Worm (Caenorhabditis elegans) whole organism, young adult: ENCODE data around the gene R09A8.5.

ENCODE experiments used
- B0019.2 ChIP-seq: fragments of 200-800 bp; sonication (Bioruptor generic); conservative IDR thresholded peaks from 2 replicates; pipeline ENCODE4 v1.3.6; 2022; ENCODE audit warnings: missing genetic modification reagents, missing genetic modification characterization, missing compliant biosample characterization
- B0035.1 ChIP-seq: sonication (generic microtip); optimal IDR thresholded peaks from 2 replicates; lab custom pipeline; 2016; ENCODE audit warnings: missing genetic modification characterization, mild to moderate bottlenecking, missing compliant biosample characterization, missing genotype, missing genetic modification reagents
- B0261.1 ChIP-seq: sonication (generic microtip); optimal IDR thresholded peaks from 2 replicates; lab custom pipeline; 2016; ENCODE audit warnings: mild to moderate bottlenecking, missing genetic modification characterization, moderate library complexity, missing compliant biosample characterization
- C17E4.6 ChIP-seq: fragments of 200-800 bp; sonication (Bioruptor generic); IDR thresholded peaks from 2 replicates; pipeline ENCODE4 v1.3.6; 2022; ENCODE audit warnings: missing genetic modification reagents, missing genetic modification characterization, missing compliant biosample characterization
- D2030.7 ChIP-seq: fragments of 200-800 bp; sonication (Bioruptor generic); IDR thresholded peaks from 2 replicates; pipeline ENCODE4 v1.3.6; 2022; ENCODE audit warnings: missing genetic modification reagents, missing genetic modification characterization, missing compliant biosample characterization
- F10E7.11 ChIP-seq: sonication (generic microtip); optimal IDR thresholded peaks from 2 replicates; lab custom pipeline; 2017; ENCODE audit warnings: mild to moderate bottlenecking, missing genetic modification characterization, moderate library complexity, missing compliant biosample characterization
- F22D6.2 ChIP-seq: sonication (generic microtip); optimal IDR thresholded peaks from 2 replicates; lab custom pipeline; 2016; ENCODE audit warnings: mild to moderate bottlenecking, missing genetic modification characterization, missing compliant biosample characterization
- F23B12.7 ChIP-seq: sonication (generic microtip); optimal IDR thresholded peaks from 2 replicates; lab custom pipeline; 2017; ENCODE audit warnings: missing genetic modification characterization, mild to moderate bottlenecking, missing compliant biosample characterization, antibody characterized with exemption, moderate library complexity; ENCODE audit not compliant: insufficient read depth
- F52B5.7 ChIP-seq: sonication (generic microtip); optimal IDR thresholded peaks from 2 replicates; lab custom pipeline; 2016; ENCODE audit warnings: mild to moderate bottlenecking, missing genetic modification characterization, missing compliant biosample characterization
- F55B11.4 ChIP-seq: sonication (generic microtip); optimal IDR thresholded peaks from 2 replicates; lab custom pipeline; 2016; ENCODE audit warnings: missing compliant biosample characterization, missing genetic modification characterization, borderline replicate concordance; ENCODE audit not compliant: insufficient read depth
- F57C9.4 ChIP-seq: sonication (generic microtip); optimal IDR thresholded peaks from 2 replicates; lab custom pipeline; 2017; ENCODE audit warnings: mild to moderate bottlenecking, missing genetic modification characterization, missing compliant biosample characterization
- K11D2.4 ChIP-seq: fragments of 200-800 bp; sonication (Bioruptor generic); IDR thresholded peaks from 2 replicates; pipeline ENCODE4 v1.3.6; 2022; ENCODE audit warnings: missing genetic modification reagents, missing genetic modification characterization, missing compliant biosample characterization
- T07F8.4 ChIP-seq: sonication (generic microtip); optimal IDR thresholded peaks from 2 replicates; lab custom pipeline; 2016; ENCODE audit warnings: mild to moderate bottlenecking, missing genetic modification characterization, moderate library complexity, missing compliant biosample characterization
- Y53G8AR.9 ChIP-seq: fragments of 200-800 bp; sonication (Bioruptor generic); conservative IDR thresholded peaks from 2 replicates; pipeline ENCODE4 v1.3.6; 2022; ENCODE audit warnings: missing genetic modification reagents, missing genetic modification characterization, missing compliant biosample characterization
- ZK185.1 ChIP-seq: sonication (generic microtip); optimal IDR thresholded peaks from 2 replicates; lab custom pipeline; 2016; ENCODE audit warnings: mild to moderate bottlenecking, missing genetic modification characterization, missing compliant biosample characterization; ENCODE audit not compliant: poor library complexity, severe bottlenecking
- akir-1 ChIP-seq: fragments of 200-800 bp; sonication (Bioruptor generic); optimal IDR thresholded peaks from 2 replicates; lab custom pipeline; 2018; ENCODE audit warnings: mild to moderate bottlenecking, missing genetic modification characterization, moderate library complexity, missing compliant biosample characterization
- aptf-2 ChIP-seq: fragments of 200-800 bp; sonication (Bioruptor generic); conservative IDR thresholded peaks from 2 replicates; pipeline ENCODE4 v1.3.6; 2022; ENCODE audit warnings: missing genetic modification reagents, missing genetic modification characterization, missing compliant biosample characterization
- aptf-3 ChIP-seq: fragments of 200-800 bp; sonication (Bioruptor generic); IDR thresholded peaks from 2 replicates; pipeline ENCODE4 v1.3.6; 2022; ENCODE audit warnings: missing genetic modification characterization, missing compliant biosample characterization
- atf-7 ChIP-seq: sonication (generic microtip); optimal IDR thresholded peaks from 2 replicates; lab custom pipeline; 2017; ENCODE audit warnings: mild to moderate bottlenecking, missing genetic modification characterization, missing compliant biosample characterization
- attf-5 ChIP-seq: fragments of 200-800 bp; sonication (Bioruptor generic); optimal IDR thresholded peaks from 2 replicates; lab custom pipeline; 2018; ENCODE audit warnings: mild to moderate bottlenecking, missing genetic modification characterization, missing compliant biosample characterization
- cebp-1 ChIP-seq, 2 experiments: fragments of 200-800 bp in 1 of 2; sonication (Bioruptor generic) in 1 of 2; sonication (generic microtip) in 1 of 2; IDR thresholded peaks in 1 of 2; optimal IDR thresholded peaks in 1 of 2; 2 replicates each; pipeline versions ENCODE4 v1.3.6 to Lab custom; 2017 to 2022; ENCODE audit warnings: missing compliant biosample characterization in 2 of 2, missing genetic modification characterization in 2 of 2, mild to moderate bottlenecking in 1 of 2, missing genetic modification reagents in 1 of 2, moderate library complexity in 1 of 2
- ceh-27 ChIP-seq: fragments of 200-800 bp; sonication (Bioruptor generic); optimal IDR thresholded peaks from 2 replicates; lab custom pipeline; 2018; ENCODE audit warnings: mild to moderate bottlenecking, missing genetic modification characterization, moderate library complexity, missing compliant biosample characterization
- ceh-40 ChIP-seq: fragments of 200-800 bp; sonication (Bioruptor generic); IDR thresholded peaks from 2 replicates; pipeline ENCODE4 v1.3.6; 2022; ENCODE audit warnings: missing genetic modification characterization, missing compliant biosample characterization
- ceh-91 ChIP-seq: fragments of 200-800 bp; sonication (Bioruptor generic); IDR thresholded peaks from 2 replicates; pipeline ENCODE4 v1.3.6; 2022; ENCODE audit warnings: missing genetic modification reagents, missing genetic modification characterization, missing compliant biosample characterization
- hlh-12 ChIP-seq: sonication (generic microtip); optimal IDR thresholded peaks from 2 replicates; lab custom pipeline; 2016; ENCODE audit warnings: missing genetic modification characterization, missing compliant biosample characterization
- hrde-1 ChIP-seq: sonication (generic microtip); optimal IDR thresholded peaks from 2 replicates; lab custom pipeline; 2016; ENCODE audit warnings: missing genetic modification characterization, mild to moderate bottlenecking, missing compliant biosample characterization, moderate library complexity, missing genotype, missing genetic modification reagents, borderline replicate concordance
- hsf-1 ChIP-seq: fragments of 200-800 bp; sonication (Bioruptor generic); IDR thresholded peaks from 2 replicates; pipeline ENCODE4 v1.3.6; 2022; ENCODE audit warnings: missing genetic modification reagents, missing genetic modification characterization, missing compliant biosample characterization
- lin-40 ChIP-seq: sonication (generic microtip); optimal IDR thresholded peaks from 2 replicates; lab custom pipeline; 2016; ENCODE audit warnings: missing genetic modification characterization, mild to moderate bottlenecking, missing compliant biosample characterization, missing genotype, missing genetic modification reagents
- lin-54 ChIP-seq: fragments of 200-800 bp; sonication (Bioruptor generic); optimal IDR thresholded peaks from 2 replicates; lab custom pipeline; 2018; ENCODE audit warnings: mild to moderate bottlenecking, missing genetic modification characterization, missing compliant biosample characterization
- lir-1 ChIP-seq: fragments of 200-800 bp; sonication (Bioruptor generic); conservative IDR thresholded peaks from 2 replicates; pipeline ENCODE4 v1.3.6; 2022; ENCODE audit warnings: missing genetic modification reagents, missing genetic modification characterization, missing compliant biosample characterization
- mes-4 ChIP-seq: sonication (generic microtip); optimal IDR thresholded peaks from 2 replicates; lab custom pipeline; 2016; ENCODE audit warnings: missing genotype, missing genetic modification characterization, missing compliant biosample characterization
- mxl-1 ChIP-seq: sonication (generic microtip); optimal IDR thresholded peaks from 2 replicates; lab custom pipeline; 2016; ENCODE audit warnings: missing genetic modification characterization, missing compliant biosample characterization
- nhr-27 ChIP-seq: fragments of 200-800 bp; sonication (Bioruptor generic); optimal IDR thresholded peaks from 2 replicates; lab custom pipeline; 2018; ENCODE audit warnings: mild to moderate bottlenecking, missing genetic modification characterization, moderate library complexity, missing compliant biosample characterization
- sdz-38 ChIP-seq: sonication (generic microtip); optimal IDR thresholded peaks from 2 replicates; lab custom pipeline; 2016; ENCODE audit warnings: missing genotype, missing genetic modification characterization, missing compliant biosample characterization
- sea-2 ChIP-seq: fragments of 200-800 bp; sonication (Bioruptor generic); IDR thresholded peaks from 2 replicates; pipeline ENCODE4 v1.3.6; 2022; ENCODE audit warnings: missing genetic modification characterization, missing compliant biosample characterization
- snpc-1.1 ChIP-seq: sonication (generic microtip); optimal IDR thresholded peaks from 2 replicates; lab custom pipeline; 2017; ENCODE audit warnings: missing genetic modification characterization, mild to moderate bottlenecking, missing compliant biosample characterization, antibody characterized with exemption, moderate library complexity, missing genotype, missing genetic modification reagents; ENCODE audit not compliant: insufficient read depth
- snpc-1.3 ChIP-seq: sonication (generic microtip); optimal IDR thresholded peaks from 2 replicates; lab custom pipeline; 2017; ENCODE audit warnings: missing genetic modification characterization, mild to moderate bottlenecking, missing compliant biosample characterization, antibody characterized with exemption, moderate library complexity, missing genotype, missing genetic modification reagents; ENCODE audit not compliant: insufficient read depth
- snpc-3.4 ChIP-seq: sonication (generic microtip); optimal IDR thresholded peaks from 2 replicates; lab custom pipeline; 2017; ENCODE audit warnings: missing genetic modification characterization, mild to moderate bottlenecking, missing compliant biosample characterization, antibody characterized with exemption, moderate library complexity, missing genotype, missing genetic modification reagents
- unc-130 ChIP-seq: sonication (generic microtip); optimal IDR thresholded peaks from 2 replicates; lab custom pipeline; 2016; ENCODE audit warnings: missing genetic modification reagents, missing genetic modification characterization, missing compliant biosample characterization
- zim-3 ChIP-seq: sonication (generic microtip); optimal IDR thresholded peaks from 2 replicates; lab custom pipeline; 2017; ENCODE audit warnings: mild to moderate bottlenecking, missing genetic modification characterization, moderate library complexity, missing compliant biosample characterization
- ztf-26 ChIP-seq: sonication (generic microtip); optimal IDR thresholded peaks from 2 replicates; lab custom pipeline; 2017; ENCODE audit warnings: missing genetic modification characterization, missing compliant biosample characterization
- ztf-6 ChIP-seq: fragments of 200-800 bp; sonication (Bioruptor generic); IDR thresholded peaks from 2 replicates; pipeline ENCODE4 v1.3.6; 2022; ENCODE audit warnings: missing genetic modification reagents, missing genetic modification characterization, missing compliant biosample characterization

The R09A8.5 gene

ce11 chrX:12664987-12665451 is 24.7 kb upstream of the R09A8.5 start (continued):
- TF ChIP-seq snpc-1.3 (tag; lab: Kevin White, UChicago) (peak; percentile 78), B0261.1 (tag; lab: Kevin White, UChicago) (peak; percentile 97), zim-3 (peak; percentile 90), lin-54 (GFP tag; lab: Kevin White, UChicago) (peak; percentile 76), F55B11.4 (tag; lab: Kevin White, UChicago) (peak; percentile 5), attf-5 (peak; percentile 84), F22D6.2 (tag; lab: Kevin White, UChicago) (peak; percentile 40), nhr-27 (tag; lab: Kevin White, UChicago) (peak; percentile 70), hlh-12 (peak; percentile 77), mxl-1 (tag; lab: Kevin White, UChicago) (peak; percentile 90), T07F8.4 (tag; lab: Kevin White, UChicago) (peak; percentile 70), F10E7.11 (tag; lab: Kevin White, UChicago) (peak; percentile 39), lin-40 (tag; lab: Kevin White, UChicago) (peak; percentile 85), aptf-2 (GFP tag; lab: Robert Waterston, UW) (0 out of 2 replicates have a peak, but pooled peaks have one; percentile 14), D2030.7 (GFP tag; lab: Robert Waterston, UW) (peak; percentile 72; the same call in 1 of the 2 replicates), mes-4 (tag; lab: Kevin White, UChicago) (peak; percentile 85), ztf-6 (GFP tag; lab: Robert Waterston, UW) (peak; percentile 82), lir-1 (GFP tag; lab: Robert Waterston, UW) (peak; percentile 57; the same call in 1 of the 2 replicates), atf-7 (tag; lab: Kevin White, UChicago) (peak; percentile 73), unc-130 (GFP tag; lab: Kevin White, UChicago) (peak; percentile 34), ceh-91 (GFP tag; lab: Robert Waterston, UW) (no peak; the same call in 1 of the 2 replicates), F52B5.7 (peak; percentile 89), B0035.1 (tag; lab: Kevin White, UChicago) (peak; percentile 75), ceh-27 (GFP tag; lab: Kevin White, UChicago) (peak; percentile 86), cebp-1 (GFP tag; IDR thresholded peaks at IDR 0.05; lab: Robert Waterston, UW) (no peak), cebp-1 (tag; optimal IDR thresholded peaks at IDR 0.05; lab: Kevin White, UChicago) (peak; percentile 83), sea-2 (GFP tag; lab: Robert Waterston, UW) (no peak), K11D2.4 (GFP tag; lab: Robert Waterston, UW) (peak; percentile 78; the same call in 1 of the 2 replicates), C17E4.6 (GFP tag; lab: Robert Waterston, UW) (no peak; the same call in 1 of the 2 replicates), snpc-3.4 (tag; lab: Kevin White, UChicago) (peak; percentile 39), Y53G8AR.9 (GFP tag; lab: Robert Waterston, UW) (no peak), snpc-1.1 (tag; lab: Kevin White, UChicago) (peak; percentile 1), B0019.2 (no peak), F23B12.7 (peak; percentile 73), akir-1 (GFP tag; lab: Kevin White, UChicago) (peak; percentile 39), F57C9.4 (tag; lab: Kevin White, UChicago) (peak; percentile 77), ZK185.1 (peak; percentile 75), ceh-40 (GFP tag; lab: Robert Waterston, UW) (0 out of 2 replicates have a peak, but pooled peaks have one; percentile 47), sdz-38 (tag; lab: Kevin White, UChicago) (no peak), hsf-1 (peak; percentile 39; the same call in 1 of the 2 replicates), aptf-3 (peak; percentile 98), ztf-26 (tag; lab: Kevin White, UChicago) (peak; percentile 77), hrde-1 (tag; lab: Kevin White, UChicago) (peak; percentile 55)
